Worm (Caenorhabditis elegans) whole organism, L4 larva: ENCODE data around the gene deb-1.

ENCODE experiments used
- D1046.2 ChIP-seq: fragments of 200-800 bp; sonication (Bioruptor generic); IDR thresholded peaks from 2 replicates; pipeline ENCODE4 v1.3.6; 2022; ENCODE audit warnings: missing genetic modification characterization, missing compliant biosample characterization
- F37D6.2 ChIP-seq: sonication (generic microtip); optimal IDR thresholded peaks from 2 replicates; lab custom pipeline; 2016; ENCODE audit warnings: mild to moderate bottlenecking, missing genetic modification characterization, missing compliant biosample characterization
- F44E2.7 ChIP-seq: fragments of 200-800 bp; sonication (Bioruptor generic); IDR thresholded peaks from 2 replicates; pipeline ENCODE4 v2.1.2; 2022; ENCODE audit warnings: missing genetic modification characterization, missing compliant biosample characterization
- F49E8.2 ChIP-seq: sonication (generic microtip); optimal IDR thresholded peaks from 2 replicates; lab custom pipeline; 2016; ENCODE audit warnings: missing compliant biosample characterization, mild to moderate bottlenecking, missing genetic modification characterization, borderline replicate concordance
- R02D3.7 ChIP-seq: fragments of 150-350 bp; sonication (generic microtip); optimal IDR thresholded peaks from 3 replicates; lab custom pipeline; 2014; ENCODE audit warnings: missing biosample characterization, missing genetic modification characterization
- T20F7.1 ChIP-seq: fragments of 200-800 bp; sonication (Bioruptor generic); optimal IDR thresholded peaks from 2 replicates; lab custom pipeline; 2018; ENCODE audit warnings: mild to moderate bottlenecking, missing genetic modification characterization, missing compliant biosample characterization
- Y75B8A.6 ChIP-seq: fragments of 200-800 bp; sonication (Bioruptor generic); IDR thresholded peaks from 2 replicates; pipeline ENCODE4 v1.3.6; 2022; ENCODE audit warnings: missing genetic modification reagents, missing genetic modification characterization, missing compliant biosample characterization
- aha-1 ChIP-seq: fragments of 150-350 bp; peaks from one replicate; lab custom pipeline; 2014; ENCODE audit warnings: missing biosample characterization, missing genetic modification characterization
- ama-1 ChIP-seq: fragments of 150-350 bp; optimal IDR thresholded peaks from 2 replicates; lab custom pipeline; 2014; ENCODE audit warnings: inconsistent platforms, mixed read lengths
- ceh-20 ChIP-seq: fragments of 200-800 bp; sonication (Bioruptor generic); IDR thresholded peaks from 2 replicates; pipeline ENCODE4 v1.3.6; 2022; ENCODE audit warnings: missing genetic modification reagents, missing genetic modification characterization, missing compliant biosample characterization
- ceh-28 ChIP-seq: fragments of 150-350 bp; optimal IDR thresholded peaks from 2 replicates; lab custom pipeline; 2014; ENCODE audit warnings: missing biosample characterization, missing genetic modification reagents, missing genetic modification characterization
- daf-16 ChIP-seq, 3 experiments: sonication (generic microtip); optimal IDR thresholded peaks; 2 replicates each; lab custom pipeline; 2016 to 2017; ENCODE audit warnings: missing genetic modification characterization in 3 of 3, missing genetic modification reagents in 3 of 3, mild to moderate bottlenecking in 2 of 3, missing compliant biosample characterization in 2 of 3, missing biosample characterization in 1 of 3, moderate library complexity in 1 of 3
- dpl-1 ChIP-seq: fragments of 150-350 bp; optimal IDR thresholded peaks from 2 replicates; lab custom pipeline; 2014; ENCODE audit warnings: missing biosample characterization, missing genetic modification reagents, missing genetic modification characterization
- dve-1 ChIP-seq: sonication (generic microtip); optimal IDR thresholded peaks from 2 replicates; lab custom pipeline; 2017; ENCODE audit warnings: antibody characterized with exemption, mild to moderate bottlenecking, missing genetic modification characterization, missing compliant biosample characterization; ENCODE audit not compliant: insufficient read depth
- egl-27 ChIP-seq: sonication (generic microtip); optimal IDR thresholded peaks from 3 replicates; lab custom pipeline; 2017; ENCODE audit warnings: missing biosample characterization, missing genetic modification reagents, missing genetic modification characterization
- gei-8 ChIP-seq: fragments of 200-800 bp; sonication (Bioruptor generic); optimal IDR thresholded peaks from 2 replicates; lab custom pipeline; 2018; ENCODE audit warnings: mild to moderate bottlenecking, missing genetic modification characterization, missing compliant biosample characterization
- hlh-11 ChIP-seq: fragments of 200-800 bp; sonication (Bioruptor generic); optimal IDR thresholded peaks from 2 replicates; lab custom pipeline; 2018; ENCODE audit warnings: mild to moderate bottlenecking, missing genetic modification characterization, missing compliant biosample characterization
- hlh-30 ChIP-seq: sonication (generic microtip); optimal IDR thresholded peaks from 2 replicates; lab custom pipeline; 2017; ENCODE audit warnings: antibody characterized with exemption, mild to moderate bottlenecking, missing genetic modification characterization, missing compliant biosample characterization; ENCODE audit not compliant: insufficient read depth
- hmg-1.1 ChIP-seq: fragments of 200-800 bp; sonication (Bioruptor generic); IDR thresholded peaks from 2 replicates; pipeline ENCODE4 v1.3.6; 2022; ENCODE audit warnings: missing genetic modification reagents, missing genetic modification characterization, missing compliant biosample characterization
- lsy-2 ChIP-seq, 2 experiments: fragments of 150-350 bp in 1 of 2; sonication (generic microtip) in 1 of 2; optimal IDR thresholded peaks; 2 replicates each; lab custom pipeline; 2014 to 2017; ENCODE audit warnings: missing biosample characterization in 2 of 2, missing genetic modification characterization in 2 of 2
- mes-2 ChIP-seq: sonication (generic microtip); optimal IDR thresholded peaks from 2 replicates; lab custom pipeline; 2016; ENCODE audit warnings: missing genotype, mild to moderate bottlenecking, missing genetic modification characterization, missing compliant biosample characterization; ENCODE audit not compliant: poor library complexity, severe bottlenecking
- nhr-237 ChIP-seq: sonication (generic microtip); optimal IDR thresholded peaks from 2 replicates; lab custom pipeline; 2017; ENCODE audit warnings: missing biosample characterization, missing genetic modification characterization
- nhr-28 ChIP-seq: fragments of 150-350 bp; optimal IDR thresholded peaks from 2 replicates; lab custom pipeline; 2014; ENCODE audit warnings: missing biosample characterization, missing genetic modification characterization
- nhr-42 ChIP-seq: fragments of 200-800 bp; sonication (Bioruptor generic); IDR thresholded peaks from 2 replicates; pipeline ENCODE4 v1.3.6; 2022; ENCODE audit warnings: missing genetic modification characterization, missing compliant biosample characterization
- nhr-48 ChIP-seq: sonication (generic microtip); optimal IDR thresholded peaks from 2 replicates; lab custom pipeline; 2016; ENCODE audit warnings: mild to moderate bottlenecking, missing genetic modification characterization, missing compliant biosample characterization
- pqm-1 ChIP-seq: sonication (generic microtip); optimal IDR thresholded peaks from 2 replicates; lab custom pipeline; 2017; ENCODE audit warnings: missing biosample characterization, missing genetic modification characterization
- skn-1 ChIP-seq: fragments of 150-350 bp; optimal IDR thresholded peaks from 2 replicates; lab custom pipeline; 2014; ENCODE audit warnings: missing biosample characterization, missing genetic modification characterization
- tra-1 ChIP-seq: fragments of 200-800 bp; sonication (Bioruptor generic); IDR thresholded peaks from 2 replicates; pipeline ENCODE4 v1.3.6; 2022; ENCODE audit warnings: missing genetic modification reagents, missing genetic modification characterization, missing compliant biosample characterization
- unc-130 ChIP-seq: sonication (generic microtip); optimal IDR thresholded peaks from 2 replicates; lab custom pipeline; 2016; ENCODE audit warnings: missing genetic modification reagents, missing genetic modification characterization, missing compliant biosample characterization
- unc-39 ChIP-seq: sonication (generic microtip); optimal IDR thresholded peaks from 2 replicates; lab custom pipeline; 2017; ENCODE audit warnings: missing biosample characterization, missing genetic modification characterization
- unc-62 ChIP-seq, 3 experiments: fragments of 150-350 bp in 1 of 3; sonication (generic microtip); optimal IDR thresholded peaks in 2 of 3; peaks in 1 of 3; 1 replicate in 1 of 3; 2 replicates in 2 of 3; lab custom pipeline; 2014 to 2017; ENCODE audit warnings: missing biosample characterization in 3 of 3, missing genetic modification characterization in 3 of 3, missing genetic modification reagents in 3 of 3, missing genotype in 1 of 3
- zip-11 ChIP-seq: fragments of 200-800 bp; sonication (Bioruptor generic); IDR thresholded peaks from 2 replicates; pipeline ENCODE4 v1.3.6; 2022; ENCODE audit warnings: missing genetic modification characterization, missing compliant biosample characterization

deb-1 gene

DNA sequence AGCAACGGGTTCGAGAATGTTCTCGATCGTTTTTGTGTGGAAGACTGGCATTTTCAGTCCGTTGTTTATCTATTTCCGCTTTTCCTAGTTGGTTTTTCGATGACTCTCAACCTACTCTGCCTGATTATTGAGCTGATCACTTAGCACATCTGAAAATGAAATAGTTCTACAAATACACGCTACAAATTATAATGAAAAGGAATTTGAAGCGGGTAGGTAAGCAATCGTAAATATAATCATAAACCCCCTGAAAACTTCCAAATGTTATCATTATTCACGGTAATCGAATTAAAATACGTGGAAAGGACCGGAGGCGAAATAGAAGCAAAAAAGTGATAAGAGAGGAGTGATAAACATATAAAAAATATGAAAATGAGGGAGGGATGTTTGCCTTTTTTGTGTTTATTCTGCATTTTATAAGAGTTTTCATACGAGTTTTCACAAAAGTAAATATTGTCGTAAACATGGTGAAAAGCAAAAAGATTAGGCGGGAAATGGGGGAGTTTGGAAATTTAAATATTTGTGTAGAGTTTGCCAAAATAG, at the start of gene deb-1:
Gene deb-1, minus strand, starts transcription at position 51 of the 543 bp plus-strand sequence.
- TF ChIP-seq dve-1 (tag; lab: Kevin White, UChicago) (peak; percentile 26), daf-16 (GFP tag; optimal IDR thresholded peaks at IDR 0.05; lab: Kevin White, UChicago) (no peak), daf-16 (tag; optimal IDR thresholded peaks at IDR 0.05; lab: Kevin White, UChicago) (peak; percentile 96), nhr-28 (tag; lab: Kevin White, UChicago) (peak; percentile 5), pqm-1 (tag; lab: Kevin White, UChicago) (peak; percentile 82), nhr-48 (tag; lab: Kevin White, UChicago) (no peak)
- TF ChIP-seq, all 104 proteins: peak for 4

DNA sequence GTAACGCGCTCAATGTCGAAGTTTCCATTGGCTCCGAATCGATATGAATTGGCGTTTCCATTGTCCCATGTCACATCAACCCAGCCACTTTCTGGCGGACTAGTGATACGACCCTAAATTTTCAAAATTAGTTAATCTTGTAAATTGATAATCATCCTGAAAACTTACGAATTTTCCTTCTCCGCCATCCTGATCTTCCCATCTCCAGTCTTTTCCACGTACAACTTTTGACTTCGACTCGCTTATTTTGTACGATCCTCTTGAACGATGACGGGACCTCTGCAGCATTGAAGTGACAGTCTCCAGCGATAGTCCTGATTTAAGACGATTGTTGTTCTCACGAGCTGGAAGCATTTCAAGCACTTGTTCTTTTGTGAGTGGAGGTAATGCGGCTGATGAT, 45.1 kb upstream of the deb-1 start:
- no peak for TF ChIP-seq F37D6.2 (tag; lab: Kevin White, UChicago)
- peak in 1 of 2 experiments; percentile 97 for TF ChIP-seq unc-62 (GFP tag; optimal IDR thresholded peaks at IDR 0.05 in 1 of 2; lab: Kevin White, UChicago)
- TF ChIP-seq unc-62 (tag; optimal IDR thresholded peaks at IDR 0.05; lab: Kevin White, UChicago) = no peak

DNA sequence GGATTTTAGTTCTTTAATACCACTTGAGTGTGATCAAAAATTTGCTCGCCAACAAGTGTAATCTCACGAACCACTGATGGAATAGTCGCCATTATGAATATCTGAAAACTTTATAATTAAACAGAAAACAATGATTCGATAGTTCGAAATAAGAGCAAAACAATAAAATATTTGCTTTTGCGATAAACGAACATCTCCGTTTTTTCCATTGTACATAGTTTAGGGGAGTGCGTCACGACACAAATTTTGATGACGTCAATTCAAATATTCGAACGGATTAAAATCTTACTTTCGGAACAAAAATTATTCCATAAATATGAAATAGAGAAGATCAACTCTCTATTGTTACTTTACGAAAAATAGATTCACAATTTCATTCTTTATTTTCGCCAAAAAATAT, 39.9 kb upstream of the deb-1 start, which contains the start of gene mutd-1:
Gene mutd-1, minus strand, starts transcription at position 101 of the 400 bp plus-strand sequence.
- TF ChIP-seq ceh-20 (no peak), nhr-237 (tag; lab: Kevin White, UChicago) (no peak), tra-1 (no peak), D1046.2 (GFP tag; lab: Robert Waterston, UW) (no peak), F44E2.7 (no peak), aha-1 (peak; percentile 1), hlh-11 (no peak), unc-130 (GFP tag; lab: Kevin White, UChicago) (no peak), gei-8 (GFP tag; lab: Kevin White, UChicago) (no peak), zip-11 (no peak), lsy-2 (tag; optimal IDR thresholded peaks at IDR 0.05; lab: Kevin White, UChicago) (peak in 1 of 2 experiments; percentile 6), nhr-42 (GFP tag; lab: Robert Waterston, UW) (no peak)

DNA sequence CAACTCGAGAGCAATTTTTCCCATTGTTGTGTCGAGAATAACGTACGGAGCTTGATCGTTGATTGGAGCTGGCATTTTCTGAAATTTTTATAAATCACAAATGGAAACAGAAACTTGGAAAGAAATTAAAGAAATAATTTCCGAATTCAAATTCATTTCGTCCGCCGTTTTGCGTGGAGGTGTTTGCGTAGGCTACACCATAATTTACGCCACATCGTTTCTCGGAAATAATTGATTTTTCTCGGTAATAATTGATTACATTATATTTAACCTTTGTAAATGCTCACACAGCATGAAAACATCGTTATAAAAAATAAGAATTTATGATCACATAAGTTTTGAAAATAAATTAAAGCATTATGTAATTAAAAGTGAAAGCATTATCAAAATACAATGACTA, 39.1 kb upstream of the deb-1 start, which contains the start of gene cyn-12:
Gene cyn-12, minus strand, starts transcription at position 78 of the 400 bp plus-strand sequence.
- TF ChIP-seq dve-1 (tag; lab: Kevin White, UChicago) (peak; percentile 7), unc-62 (GFP tag; optimal IDR thresholded peaks at IDR 0.05 in 1 of 2; lab: Kevin White, UChicago) (peak in 1 of 2 experiments; percentile 61), unc-62 (tag; optimal IDR thresholded peaks at IDR 0.05; lab: Kevin White, UChicago) (no peak), ama-1 (lab: Kevin White, UChicago) (peak; percentile 11), T20F7.1 (GFP tag; lab: Kevin White, UChicago) (no peak), mes-2 (peak; percentile 52), F49E8.2 (tag; lab: Kevin White, UChicago) (no peak), R02D3.7 (tag; lab: Kevin White, UChicago) (no peak), dpl-1 (GFP tag; lab: Kevin White, UChicago) (peak; percentile 33), lsy-2 (tag; optimal IDR thresholded peaks at IDR 0.05; lab: Kevin White, UChicago) (peak in 1 of 2 experiments; percentile 43), unc-39 (tag; lab: Kevin White, UChicago) (no peak), F37D6.2 (tag; lab: Kevin White, UChicago) (no peak)

DNA sequence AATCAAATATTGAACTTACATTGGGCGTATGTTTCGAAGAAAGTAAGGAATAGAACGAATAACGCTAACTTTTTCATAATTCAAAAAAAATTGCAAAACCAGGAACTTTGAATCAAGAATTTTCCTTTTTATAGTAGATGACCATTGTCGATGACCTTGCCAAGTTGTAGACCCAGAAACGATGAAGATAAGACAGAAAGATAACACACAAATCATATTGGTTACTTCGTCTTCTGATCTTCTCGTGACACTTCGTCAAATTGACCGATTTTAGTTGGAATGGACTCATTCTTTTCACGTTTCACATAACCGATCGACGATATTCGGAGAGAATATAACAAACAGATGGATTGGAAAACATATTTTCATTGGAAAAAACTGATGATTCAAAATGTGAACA, 37.7 kb upstream of the deb-1 start, which contains the start of gene grsp-3:
Gene grsp-3, minus strand, starts transcription at position 149 of the 400 bp plus-strand sequence.
- no peak for TF ChIP-seq ceh-28
- peak; percentile 46 for TF ChIP-seq nhr-28 (tag; lab: Kevin White, UChicago)
- peak; percentile 72 for TF ChIP-seq hlh-30 (tag; lab: Kevin White, UChicago)
- TF ChIP-seq egl-27 (tag; lab: Kevin White, UChicago) = no peak
- no peak for TF ChIP-seq skn-1
- no peak for TF ChIP-seq Y75B8A.6 (GFP tag; lab: Robert Waterston, UW)
- TF ChIP-seq hmg-1.1 = no peak
